Fruit fly (Drosophila melanogaster) whole organism, wandering third instar larva: ENCODE results near the gene CG31954.

Experiments used
- Abd-B ChIP-seq: fragments of >200 bp; optimal IDR thresholded peaks from 2 replicates; lab custom pipeline; 2017; ENCODE audit warnings: missing biosample characterization, missing genetic modification characterization
- CG9705 ChIP-seq: fragments of 200-800 bp; sonication (Bioruptor generic); optimal IDR thresholded peaks from 2 replicates; lab custom pipeline; 2018; ENCODE audit warnings: missing biosample characterization, mild to moderate bottlenecking, missing genetic modification characterization
- CrebA ChIP-seq: fragments of 200-800 bp; sonication (Bioruptor generic); optimal IDR thresholded peaks from 2 replicates; lab custom pipeline; 2016; ENCODE audit warnings: missing biosample characterization, mild to moderate bottlenecking, missing genetic modification characterization, borderline replicate concordance
- Dfd ChIP-seq: fragments of >200 bp; optimal IDR thresholded peaks from 2 replicates; lab custom pipeline; 2017; ENCODE audit warnings: missing biosample characterization, missing genetic modification characterization
- Dif ChIP-seq: fragments of 200-275, 200-300 bp; sonication (Bioruptor generic); optimal IDR thresholded peaks from 2 replicates; lab custom pipeline; 2018; ENCODE audit warnings: missing biosample characterization, missing genetic modification characterization; ENCODE audit not compliant: partially characterized antibody
- GATAd ChIP-seq: sonication (Bioruptor generic); optimal IDR thresholded peaks from 2 replicates; lab custom pipeline; 2016; ENCODE audit warnings: missing biosample characterization, missing genetic modification characterization
- HLH106 ChIP-seq: fragments of 200-800 bp; optimal IDR thresholded peaks from 3 replicates; lab custom pipeline; 2019; ENCODE audit warnings: missing biosample characterization, mild to moderate bottlenecking, missing genetic modification characterization, moderate library complexity
- Hnf4 ChIP-seq: fragments of 200-800 bp; sonication (Bioruptor generic); optimal IDR thresholded peaks from 2 replicates; lab custom pipeline; 2016; ENCODE audit warnings: missing biosample characterization, mild to moderate bottlenecking, missing genetic modification characterization
- Hr78 ChIP-seq: fragments of >200 bp; optimal IDR thresholded peaks from 2 replicates; lab custom pipeline; 2017; ENCODE audit warnings: missing biosample characterization, missing genetic modification characterization
- Hr83 ChIP-seq: fragments of 200-300 bp; sonication (Bioruptor generic); optimal IDR thresholded peaks from 2 replicates; lab custom pipeline; 2016; ENCODE audit warnings: missing biosample characterization, mild to moderate bottlenecking, missing genetic modification characterization, moderate library complexity; ENCODE audit not compliant: poor library complexity, severe bottlenecking
- Jra ChIP-seq: sonication (Bioruptor generic); optimal IDR thresholded peaks from 2 replicates; lab custom pipeline; 2016; ENCODE audit warnings: missing biosample characterization, missing genetic modification characterization
- Myc ChIP-seq: fragments of >200 bp; optimal IDR thresholded peaks from 2 replicates; lab custom pipeline; 2017
- N ChIP-seq: fragments of >200 bp; optimal IDR thresholded peaks from 2 replicates; lab custom pipeline; 2018; ENCODE audit warnings: missing biosample characterization, missing external identifiers, missing genetic modification characterization
- OdsH ChIP-seq: fragments of 200-800 bp; sonication (Bioruptor generic); optimal IDR thresholded peaks from 2 replicates; lab custom pipeline; 2016; ENCODE audit warnings: missing biosample characterization, mild to moderate bottlenecking, missing genetic modification characterization
- Rel ChIP-seq, 2 experiments: fragments of 200-800 bp; sonication (Bioruptor generic) in 1 of 2; optimal IDR thresholded peaks; 2 replicates in 1 of 2; 3 replicates in 1 of 2; lab custom pipeline; 2016 to 2019; ENCODE audit warnings: mild to moderate bottlenecking in 2 of 2, missing biosample characterization in 2 of 2, missing genetic modification characterization in 2 of 2, moderate library complexity in 1 of 2
- Sp1 ChIP-seq: fragments of 200-800 bp; sonication (Bioruptor generic); optimal IDR thresholded peaks from 3 replicates; lab custom pipeline; 2019; ENCODE audit warnings: missing biosample characterization, mild to moderate bottlenecking, missing genetic modification characterization, moderate library complexity
- Vsx2 ChIP-seq: fragments of 200-300, 225-300 bp; sonication (Bioruptor generic); optimal IDR thresholded peaks from 2 replicates; lab custom pipeline; 2018; ENCODE audit warnings: missing biosample characterization, missing genetic modification characterization; ENCODE audit not compliant: partially characterized antibody
- br ChIP-seq: fragments of 200-800 bp; sonication (Bioruptor generic); optimal IDR thresholded peaks from 2 replicates; lab custom pipeline; 2016; ENCODE audit warnings: missing biosample characterization, missing genetic modification characterization
- brk ChIP-seq: fragments of 200-800 bp; sonication (Bioruptor generic); optimal IDR thresholded peaks from 2 replicates; lab custom pipeline; 2016; ENCODE audit warnings: missing biosample characterization, mild to moderate bottlenecking, missing genetic modification characterization
- dl ChIP-seq, 2 experiments: fragments of 175-275, 200-275 bp in 1 of 2; fragments of 200-275 bp in 1 of 2; sonication (Bioruptor generic); optimal IDR thresholded peaks; lab custom pipeline; 2018; ENCODE audit warnings: mild to moderate bottlenecking in 2 of 2, missing biosample characterization in 2 of 2, missing genetic modification characterization in 2 of 2, moderate library complexity in 2 of 2; ENCODE audit not compliant: partially characterized antibody in 2 of 2, insufficient read depth in 1 of 2
- dmrt93B ChIP-seq: fragments of 200-800 bp; sonication (Bioruptor generic); optimal IDR thresholded peaks from 2 replicates; lab custom pipeline; 2018; ENCODE audit warnings: missing biosample characterization, mild to moderate bottlenecking, missing genetic modification characterization
- dsf ChIP-seq: sonication (Bioruptor generic); optimal IDR thresholded peaks from 2 replicates; lab custom pipeline; 2016; ENCODE audit warnings: missing biosample characterization, missing genetic modification characterization, borderline replicate concordance
- ey ChIP-seq: fragments of 200-800 bp; sonication (Bioruptor generic); optimal IDR thresholded peaks from 2 replicates; lab custom pipeline; 2016; ENCODE audit warnings: missing biosample characterization, missing genetic modification characterization
- foxo ChIP-seq, 2 experiments: fragments of 200-800 bp; sonication (Bioruptor generic); optimal IDR thresholded peaks; 2 replicates in 1 of 2; 3 replicates in 1 of 2; lab custom pipeline; 2016 to 2017; ENCODE audit warnings: missing biosample characterization in 2 of 2, missing genetic modification characterization in 2 of 2
- fru ChIP-seq: fragments of 200-800 bp; sonication (Bioruptor generic); optimal IDR thresholded peaks from 3 replicates; lab custom pipeline; 2016; ENCODE audit warnings: missing biosample characterization, mild to moderate bottlenecking, missing genetic modification characterization
- h ChIP-seq: fragments of 200-800 bp; sonication (Bioruptor generic); optimal IDR thresholded peaks from 3 replicates; lab custom pipeline; 2016; ENCODE audit warnings: missing biosample characterization, mild to moderate bottlenecking, missing genetic modification characterization
- lola ChIP-seq: fragments of >200 bp; optimal IDR thresholded peaks from 2 replicates; lab custom pipeline; 2017; ENCODE audit warnings: missing biosample characterization, missing genetic modification characterization
- pan ChIP-seq: fragments of >200 bp; optimal IDR thresholded peaks from 2 replicates; lab custom pipeline; 2017
- psq ChIP-seq: fragments of 200-800 bp; sonication (Bioruptor generic); optimal IDR thresholded peaks from 3 replicates; lab custom pipeline; 2017; ENCODE audit warnings: missing biosample characterization, mild to moderate bottlenecking, missing genetic modification characterization, moderate library complexity
- rgr ChIP-seq: fragments of 200-800 bp; sonication (Bioruptor generic); optimal IDR thresholded peaks from 3 replicates; lab custom pipeline; 2016; ENCODE audit warnings: missing biosample characterization, mild to moderate bottlenecking, missing genetic modification characterization
- sage ChIP-seq: fragments of 200-800 bp; sonication (Bioruptor generic); optimal IDR thresholded peaks from 2 replicates; lab custom pipeline; 2016; ENCODE audit warnings: missing biosample characterization, mild to moderate bottlenecking, missing genetic modification characterization
- sv ChIP-seq: fragments of 200-800 bp; sonication (Bioruptor generic); optimal IDR thresholded peaks from 3 replicates; lab custom pipeline; 2016; ENCODE audit warnings: missing biosample characterization, missing genetic modification characterization
- tai ChIP-seq: sonication (Bioruptor generic); optimal IDR thresholded peaks from 2 replicates; lab custom pipeline; 2016; ENCODE audit warnings: missing biosample characterization, missing genetic modification characterization
- usp ChIP-seq: fragments of >200 bp; optimal IDR thresholded peaks from 2 replicates; lab custom pipeline; 2017; ENCODE audit warnings: missing biosample characterization, missing genetic modification characterization
- woc ChIP-seq: sonication (Bioruptor generic); optimal IDR thresholded peaks from 2 replicates; lab custom pipeline; 2016; ENCODE audit warnings: missing biosample characterization, mild to moderate bottlenecking, missing genetic modification characterization

Gene CG31954

DNA sequence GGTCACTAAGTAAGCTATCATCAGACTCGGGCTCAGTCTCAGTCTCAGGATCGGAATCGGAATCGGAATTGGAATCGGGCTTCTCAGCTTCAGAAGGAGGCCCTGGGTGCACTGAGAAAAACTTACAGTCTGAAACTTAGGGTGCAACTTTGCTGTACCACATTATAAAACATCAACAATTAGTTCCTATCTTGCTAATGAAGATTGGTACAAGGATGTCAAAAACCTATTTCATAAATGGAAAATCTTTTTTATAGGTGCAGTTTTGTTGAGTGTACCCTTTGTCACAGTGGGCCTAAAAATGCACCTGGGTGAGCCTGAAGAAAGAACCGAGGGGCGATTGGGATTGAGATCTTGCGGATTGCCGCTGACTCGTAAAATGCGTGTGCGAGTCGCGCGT, 42.9 kb upstream of the CG31954 start:
- TF ChIP-seq psq (peak; percentile 26), ey (GFP tag; lab: Kevin White, UChicago) (peak; percentile 54), h (peak; percentile 64), pan (no peak), Sp1 (GFP tag; lab: Kevin White, UChicago) (peak; percentile 74), HLH106 (tag; lab: Kevin White, UChicago) (peak; percentile 71), Dif (no peak), OdsH (GFP tag; lab: Kevin White, UChicago) (peak; percentile 63), dmrt93B (GFP tag; lab: Kevin White, UChicago) (peak; percentile 26), br (GFP tag; lab: Kevin White, UChicago) (peak; percentile 71), Jra (GFP tag; lab: Kevin White, UChicago) (peak; percentile 51), Vsx2 (GFP tag; lab: Kevin White, UChicago) (no peak), foxo (GFP tag; optimal IDR thresholded peaks at IDR 0.05; lab: Kevin White, UChicago) (peak in 1 of 2 experiments; percentile 51), fru (GFP tag; lab: Kevin White, UChicago) (peak; percentile 64), woc (GFP tag; lab: Kevin White, UChicago) (peak; percentile 18), Hnf4 (GFP tag; lab: Kevin White, UChicago) (peak; percentile 69), tai (GFP tag; lab: Kevin White, UChicago) (no peak), rgr (GFP tag; lab: Kevin White, UChicago) (peak; percentile 50), CG9705 (GFP tag; lab: Kevin White, UChicago) (no peak), Abd-B (GFP tag; lab: Kevin White, UChicago) (no peak)

DNA sequence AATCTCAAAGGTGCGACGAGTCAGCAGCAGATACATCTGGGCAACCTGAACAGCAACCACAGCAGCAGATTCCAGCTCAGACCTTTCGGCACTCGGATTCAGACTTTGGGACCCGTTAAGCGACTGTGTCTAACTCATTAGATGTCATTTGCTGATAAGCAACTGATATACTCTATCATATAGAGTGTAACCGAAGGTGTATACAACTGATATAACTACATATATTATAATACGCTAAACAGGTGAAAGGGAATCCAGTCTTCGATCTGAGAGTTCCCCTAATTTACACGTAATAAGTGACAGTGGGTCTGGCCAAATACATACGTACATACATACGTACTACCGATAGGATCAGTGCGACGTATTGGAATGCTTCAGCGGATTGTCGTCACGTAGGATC, 40.7 kb upstream of the CG31954 start:
- TF ChIP-seq pan = no peak
- no peak for TF ChIP-seq dsf
- TF ChIP-seq N (GFP tag; lab: Kevin White, UChicago) = no peak
- TF ChIP-seq HLH106 (tag; lab: Kevin White, UChicago) = no peak
- TF ChIP-seq CG9705 (GFP tag; lab: Kevin White, UChicago) = no peak
- TF ChIP-seq Hnf4 (GFP tag; lab: Kevin White, UChicago) = peak; percentile 26
- TF ChIP-seq GATAd (GFP tag; lab: Kevin White, UChicago) = no peak
- TF ChIP-seq rgr (GFP tag; lab: Kevin White, UChicago) = peak; percentile 49
- TF ChIP-seq h = peak; percentile 68
- TF ChIP-seq usp (GFP tag; lab: Kevin White, UChicago) = no peak
- TF ChIP-seq dmrt93B (GFP tag; lab: Kevin White, UChicago) = no peak
- peak; percentile 37 for TF ChIP-seq br (GFP tag; lab: Kevin White, UChicago)
- TF ChIP-seq fru (GFP tag; lab: Kevin White, UChicago) = peak; percentile 20
- no peak for TF ChIP-seq Hr78 (GFP tag; lab: Kevin White, UChicago)
- peak; percentile 34 for TF ChIP-seq woc (GFP tag; lab: Kevin White, UChicago)
- no peak for TF ChIP-seq Myc (lab: Kevin White, UChicago)
- TF ChIP-seq tai (GFP tag; lab: Kevin White, UChicago) = no peak
- TF ChIP-seq ey (GFP tag; lab: Kevin White, UChicago) = peak; percentile 33
- TF ChIP-seq OdsH (GFP tag; lab: Kevin White, UChicago) = peak; percentile 15
- TF ChIP-seq foxo (GFP tag; optimal IDR thresholded peaks at IDR 0.05; lab: Kevin White, UChicago) = peak in 1 of 2 experiments; percentile 39

DNA sequence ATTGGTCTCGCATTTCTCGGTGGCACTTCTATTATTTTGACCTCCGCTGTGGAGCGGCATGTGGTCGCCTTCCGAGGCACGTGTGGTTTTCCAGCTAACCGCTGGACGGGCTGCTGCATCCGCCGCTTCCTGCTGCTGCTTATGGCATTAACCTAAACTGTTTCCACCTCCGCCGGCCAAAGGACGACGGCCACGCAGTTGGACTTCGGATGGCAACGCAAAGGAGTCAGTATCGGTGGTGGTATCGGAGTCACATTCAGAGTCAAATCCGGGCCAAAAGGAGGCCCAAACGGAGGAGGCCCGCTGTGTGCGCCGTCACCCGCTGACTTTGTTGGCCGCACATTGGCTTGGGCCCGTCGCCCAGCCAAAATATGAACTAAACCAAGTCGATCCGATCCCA, 39.8 kb upstream of the CG31954 start:
- TF ChIP-seq fru (GFP tag; lab: Kevin White, UChicago) = no peak
- TF ChIP-seq OdsH (GFP tag; lab: Kevin White, UChicago) = no peak
- no peak for TF ChIP-seq sv (GFP tag; lab: Kevin White, UChicago)
- TF ChIP-seq dsf = no peak
- no peak for TF ChIP-seq lola (GFP tag; lab: Kevin White, UChicago)
- no peak for TF ChIP-seq brk
- TF ChIP-seq GATAd (GFP tag; lab: Kevin White, UChicago) = no peak
- no peak for TF ChIP-seq br (GFP tag; lab: Kevin White, UChicago)
- no peak for TF ChIP-seq Rel (GFP tag; optimal IDR thresholded peaks at IDR 0.05; lab: Kevin White, UChicago)
- TF ChIP-seq Rel (tag; optimal IDR thresholded peaks at IDR 0.05; lab: Kevin White, UChicago) = no peak
- TF ChIP-seq dmrt93B (GFP tag; lab: Kevin White, UChicago) = no peak
- TF ChIP-seq sage = no peak
- no peak for TF ChIP-seq Sp1 (GFP tag; lab: Kevin White, UChicago)
- no peak for TF ChIP-seq Jra (GFP tag; lab: Kevin White, UChicago)
- no peak for TF ChIP-seq Dif
- no peak for TF ChIP-seq Hr83 (GFP tag; lab: Kevin White, UChicago)

DNA sequence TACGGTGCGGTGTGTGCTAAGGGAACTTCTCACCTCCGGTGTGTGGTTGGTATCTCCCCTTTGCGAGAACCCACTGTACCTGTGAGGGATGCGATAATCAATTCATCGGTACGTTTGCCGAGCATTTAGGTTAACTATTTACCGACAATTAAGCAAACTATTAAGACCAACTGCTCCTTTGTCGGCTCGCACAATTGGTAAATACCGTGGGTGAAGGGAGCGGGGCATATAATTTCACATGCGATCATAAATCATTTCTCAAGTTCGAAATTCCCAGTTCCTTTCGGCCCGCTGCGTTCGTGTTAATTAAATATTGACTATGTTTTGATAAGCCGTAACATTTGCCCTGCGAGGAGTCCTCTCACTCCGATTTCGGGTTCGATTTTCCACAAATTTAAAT, 39.0 kb upstream of the CG31954 start:
- TF ChIP-seq tai (GFP tag; lab: Kevin White, UChicago) (no peak), N (GFP tag; lab: Kevin White, UChicago) (no peak), Hr78 (GFP tag; lab: Kevin White, UChicago) (no peak), CrebA (no peak), woc (GFP tag; lab: Kevin White, UChicago) (no peak), h (no peak), brk (no peak), foxo (GFP tag; optimal IDR thresholded peaks at IDR 0.05; lab: Kevin White, UChicago) (no peak), lola (GFP tag; lab: Kevin White, UChicago) (no peak), Dif (no peak), psq (no peak), Sp1 (GFP tag; lab: Kevin White, UChicago) (no peak), Hr83 (GFP tag; lab: Kevin White, UChicago) (no peak), dl (GFP tag; optimal IDR thresholded peaks at IDR 0.05; lab: Kevin White, UChicago; ENCODE audit: insufficient read depth in 1 of 2, partially characterized antibody in 2 of 2) (no peak), br (GFP tag; lab: Kevin White, UChicago) (no peak), Dfd (GFP tag; lab: Kevin White, UChicago) (no peak)
